Worm (Caenorhabditis elegans): Measurements from ENCODE around the gene srz-31.

Gene srz-31

ce11 chrIV:14106274-14106673 is 30.9 kb upstream of the srz-31 start, which contains the start of gene ins-34:
TSS of gene ins-34 (plus strand) at chrIV:14106574.
- no peak for TF ChIP-seq nfya-1 (tag; optimal IDR thresholded peaks at IDR 0.05)
- TF ChIP-seq ahr-1 (tag; optimal IDR thresholded peaks at IDR 0.05) = no peak
- no peak for TF ChIP-seq fax-1 (tag; optimal IDR thresholded peaks at IDR 0.05)
- no peak for TF ChIP-seq sox-2 (GFP tag; IDR thresholded peaks at IDR 0.05)
- no peak for TF ChIP-seq unc-3 (GFP tag; conservative IDR thresholded peaks at IDR 0.05)
- TF ChIP-seq unc-3 (tag; optimal IDR thresholded peaks at IDR 0.05) = no peak
- TF ChIP-seq tbx-2 (tag; optimal IDR thresholded peaks at IDR 0.05) = no peak
- no peak for TF ChIP-seq ceh-18 (tag; optimal IDR thresholded peaks at IDR 0.05)
- TF ChIP-seq rnt-1 (tag; optimal IDR thresholded peaks at IDR 0.05) = no peak
- TF ChIP-seq ztf-16 (tag; optimal IDR thresholded peaks at IDR 0.05) = no peak
- TF ChIP-seq nhr-232 (tag; optimal IDR thresholded peaks at IDR 0.05) = no peak
- TF ChIP-seq unc-55 (GFP tag; optimal IDR thresholded peaks at IDR 0.05) = no peak
- TF ChIP-seq Y22D7AL.16 (tag; optimal IDR thresholded peaks at IDR 0.05) = no peak
- TF ChIP-seq C38D4.7 (GFP tag; optimal IDR thresholded peaks at IDR 0.05) = no peak
- no peak for TF ChIP-seq ceh-2 (tag; optimal IDR thresholded peaks at IDR 0.05)
- no peak for TF ChIP-seq ttx-3 (tag; optimal IDR thresholded peaks at IDR 0.05)
- no peak for TF ChIP-seq madf-2 (tag; optimal IDR thresholded peaks at IDR 0.05)
- no peak for TF ChIP-seq unc-86 (tag; optimal IDR thresholded peaks at IDR 0.05)

- TF ChIP-seq mec-3 (tag; optimal IDR thresholded peaks at IDR 0.05; ENCODE audit: borderline replicate concordance) = no peak
- TF ChIP-seq ceh-45 (GFP tag; IDR thresholded peaks at IDR 0.05) = no peak
- TF ChIP-seq madf-2 (tag; optimal IDR thresholded peaks at IDR 0.05) = no peak
- no peak for TF ChIP-seq unc-55 (GFP tag; optimal IDR thresholded peaks at IDR 0.05)
- TF ChIP-seq ceh-14 (tag; optimal IDR thresholded peaks at IDR 0.05) = no peak
- no peak for TF ChIP-seq C08G9.2 (tag; optimal IDR thresholded peaks at IDR 0.05)
- TF ChIP-seq pha-2 (tag; optimal IDR thresholded peaks at IDR 0.05) = no peak
- TF ChIP-seq hlh-13 (GFP tag; optimal IDR thresholded peaks at IDR 0.05) = no peak
- no peak for TF ChIP-seq fkh-10 (GFP tag; optimal IDR thresholded peaks at IDR 0.05)
- TF ChIP-seq nfya-1 (tag; optimal IDR thresholded peaks at IDR 0.05) = no peak
- no peak for TF ChIP-seq pat-9 (tag; optimal IDR thresholded peaks at IDR 0.05)
- no peak for TF ChIP-seq ceh-48 (tag; optimal IDR thresholded peaks at IDR 0.05)
- TF ChIP-seq ets-4 (tag; optimal IDR thresholded peaks at IDR 0.05) = no peak
- TF ChIP-seq pax-1 (tag; optimal IDR thresholded peaks at IDR 0.05) = no peak
- no peak for TF ChIP-seq ceh-31 (tag; optimal IDR thresholded peaks at IDR 0.05)
- TF ChIP-seq rnt-1 (tag; optimal IDR thresholded peaks at IDR 0.05) = no peak
- TF ChIP-seq hlh-30 (tag; optimal IDR thresholded peaks at IDR 0.05; ENCODE audit: insufficient read depth) = no peak
- TF ChIP-seq K09A11.1 (tag; optimal IDR thresholded peaks at IDR 0.05; ENCODE audit: insufficient read depth) = no peak
Measured at ce11 chrIV:14107647-14108046, 29.5 kb upstream of the srz-31 start.

ce11 chrIV:14113621-14114020 is 23.5 kb upstream of the srz-31 start:
- TF ChIP-seq ets-4 (tag; optimal IDR thresholded peaks at IDR 0.05) (no peak), elt-4 (tag; optimal IDR thresholded peaks at IDR 0.05) (no peak), unc-3 (GFP tag; conservative IDR thresholded peaks at IDR 0.05) (no peak), unc-3 (tag; optimal IDR thresholded peaks at IDR 0.05) (no peak), ceh-22 (tag; optimal IDR thresholded peaks at IDR 0.05) (no peak), ceh-30 (tag; optimal IDR thresholded peaks at IDR 0.05) (no peak), ceh-9 (tag; optimal IDR thresholded peaks at IDR 0.05) (no peak), ztf-16 (tag; optimal IDR thresholded peaks at IDR 0.05) (no peak), lin-11 (tag; optimal IDR thresholded peaks at IDR 0.05) (no peak), ref-2 (tag; optimal IDR thresholded peaks at IDR 0.05) (no peak), K09A11.1 (tag; optimal IDR thresholded peaks at IDR 0.05; ENCODE audit: insufficient read depth) (no peak), ceh-31 (tag; optimal IDR thresholded peaks at IDR 0.05) (no peak), fax-1 (tag; optimal IDR thresholded peaks at IDR 0.05) (no peak), pha-2 (tag; optimal IDR thresholded peaks at IDR 0.05) (no peak), unc-42 (tag; optimal IDR thresholded peaks at IDR 0.05) (no peak), nhr-11 (tag; optimal IDR thresholded peaks at IDR 0.05) (no peak)

Measured in whole organism, late embryonic.